Worm (Caenorhabditis elegans) whole organism, L4 larva: ENCODE measurements around the gene rpt-6.

Experiments used
- F10B5.3 ChIP-seq: sonication (generic microtip); optimal IDR thresholded peaks from 2 replicates; lab custom pipeline; 2016; ENCODE audit warnings: mild to moderate bottlenecking, missing genetic modification characterization, missing compliant biosample characterization
- Y48G9A.11 ChIP-seq: fragments of 200-800 bp; sonication (Bioruptor generic); IDR thresholded peaks from 2 replicates; pipeline ENCODE4 v1.3.6; 2022; ENCODE audit warnings: missing genetic modification reagents, missing genetic modification characterization, missing compliant biosample characterization
- Y5F2A.4 ChIP-seq: fragments of 200-800 bp; sonication (Bioruptor generic); optimal IDR thresholded peaks from 2 replicates; lab custom pipeline; 2018; ENCODE audit warnings: mild to moderate bottlenecking, missing genetic modification characterization, missing compliant biosample characterization
- Y75B8A.6 ChIP-seq: fragments of 200-800 bp; sonication (Bioruptor generic); IDR thresholded peaks from 2 replicates; pipeline ENCODE4 v1.3.6; 2022; ENCODE audit warnings: missing genetic modification reagents, missing genetic modification characterization, missing compliant biosample characterization
- ZK546.5 ChIP-seq, 2 experiments: sonication (generic microtip); optimal IDR thresholded peaks; 2 replicates each; lab custom pipeline; 2017; ENCODE audit warnings: missing biosample characterization in 2 of 2, missing genetic modification characterization in 2 of 2
- aha-1 ChIP-seq: fragments of 150-350 bp; peaks from one replicate; lab custom pipeline; 2014; ENCODE audit warnings: missing biosample characterization, missing genetic modification characterization
- ama-1 ChIP-seq: fragments of 150-350 bp; optimal IDR thresholded peaks from 2 replicates; lab custom pipeline; 2014; ENCODE audit warnings: inconsistent platforms, mixed read lengths
- attf-4 ChIP-seq: sonication (generic microtip); optimal IDR thresholded peaks from 3 replicates; lab custom pipeline; 2017; ENCODE audit warnings: missing biosample characterization, missing genetic modification characterization
- ceh-44 ChIP-seq: fragments of 200-800 bp; sonication (Bioruptor generic); IDR thresholded peaks from 2 replicates; pipeline ENCODE4 v1.3.6; 2022; ENCODE audit warnings: missing genetic modification reagents, missing genetic modification characterization, missing compliant biosample characterization
- ctbp-1 ChIP-seq: fragments of 200-800 bp; sonication (Bioruptor generic); IDR thresholded peaks from 2 replicates; pipeline ENCODE4 v1.3.6; 2022; ENCODE audit warnings: missing genetic modification reagents, missing genetic modification characterization, missing compliant biosample characterization
- daf-12 ChIP-seq: fragments of 150-350 bp; optimal IDR thresholded peaks from 2 replicates; lab custom pipeline; 2014; ENCODE audit warnings: missing biosample characterization, missing genetic modification reagents, missing genetic modification characterization
- daf-16 ChIP-seq, 3 experiments: sonication (generic microtip); optimal IDR thresholded peaks; 2 replicates each; lab custom pipeline; 2016 to 2017; ENCODE audit warnings: missing genetic modification characterization in 3 of 3, missing genetic modification reagents in 3 of 3, mild to moderate bottlenecking in 2 of 3, missing compliant biosample characterization in 2 of 3, missing biosample characterization in 1 of 3, moderate library complexity in 1 of 3
- dve-1 ChIP-seq: sonication (generic microtip); optimal IDR thresholded peaks from 2 replicates; lab custom pipeline; 2017; ENCODE audit warnings: antibody characterized with exemption, mild to moderate bottlenecking, missing genetic modification characterization, missing compliant biosample characterization; ENCODE audit not compliant: insufficient read depth
- fkh-10 ChIP-seq: fragments of 150-350 bp; optimal IDR thresholded peaks from 2 replicates; lab custom pipeline; 2014; ENCODE audit warnings: missing biosample characterization, missing genetic modification reagents, missing genetic modification characterization
- fos-1 ChIP-seq: fragments of 150-350 bp; optimal IDR thresholded peaks from 2 replicates; lab custom pipeline; 2014; ENCODE audit warnings: missing biosample characterization, missing genetic modification characterization
- hmg-1.1 ChIP-seq: fragments of 200-800 bp; sonication (Bioruptor generic); IDR thresholded peaks from 2 replicates; pipeline ENCODE4 v1.3.6; 2022; ENCODE audit warnings: missing genetic modification reagents, missing genetic modification characterization, missing compliant biosample characterization
- lim-7 ChIP-seq: fragments of 200-800 bp; sonication (Bioruptor generic); IDR thresholded peaks from 2 replicates; pipeline ENCODE4 v1.3.6; 2022; ENCODE audit warnings: missing genetic modification characterization, missing compliant biosample characterization
- lin-1 ChIP-seq: fragments of 200-800 bp; sonication (Bioruptor generic); IDR thresholded peaks from 2 replicates; pipeline ENCODE4 v1.3.6; 2022; ENCODE audit warnings: missing genetic modification reagents, missing genetic modification characterization, missing compliant biosample characterization
- lin-29 ChIP-seq: fragments of 200-800 bp; sonication (Bioruptor generic); IDR thresholded peaks from 2 replicates; pipeline ENCODE4 v1.3.6; 2022; ENCODE audit warnings: missing genetic modification reagents, missing genetic modification characterization, missing compliant biosample characterization
- lin-39 ChIP-seq: fragments of 150-350 bp; optimal IDR thresholded peaks from 2 replicates; lab custom pipeline; 2014; ENCODE audit warnings: missing biosample characterization, missing genetic modification reagents, missing genetic modification characterization
- lsy-2 ChIP-seq, 2 experiments: fragments of 150-350 bp in 1 of 2; sonication (generic microtip) in 1 of 2; optimal IDR thresholded peaks; 2 replicates each; lab custom pipeline; 2014 to 2017; ENCODE audit warnings: missing biosample characterization in 2 of 2, missing genetic modification characterization in 2 of 2
- mdt-29 ChIP-seq: fragments of 200-800 bp; sonication (Bioruptor generic); IDR thresholded peaks from 2 replicates; pipeline ENCODE4 v1.3.6; 2022; ENCODE audit warnings: missing genetic modification reagents, missing genetic modification characterization, missing compliant biosample characterization
- mes-2 ChIP-seq: sonication (generic microtip); optimal IDR thresholded peaks from 2 replicates; lab custom pipeline; 2016; ENCODE audit warnings: missing genotype, mild to moderate bottlenecking, missing genetic modification characterization, missing compliant biosample characterization; ENCODE audit not compliant: poor library complexity, severe bottlenecking
- nhr-10 ChIP-seq: fragments of 150-350 bp; optimal IDR thresholded peaks from 2 replicates; lab custom pipeline; 2014; ENCODE audit warnings: missing biosample characterization, missing genetic modification characterization
- nhr-111 ChIP-seq: fragments of 200-800 bp; sonication (Bioruptor generic); optimal IDR thresholded peaks from 2 replicates; lab custom pipeline; 2018; ENCODE audit warnings: mild to moderate bottlenecking, missing genetic modification characterization, missing compliant biosample characterization
- nhr-41 ChIP-seq: fragments of 200-800 bp; sonication (Bioruptor generic); IDR thresholded peaks from 2 replicates; pipeline ENCODE4 v1.3.6; 2022; ENCODE audit warnings: missing genetic modification reagents, missing genetic modification characterization, missing compliant biosample characterization
- nhr-76 ChIP-seq: fragments of 150-350 bp; optimal IDR thresholded peaks from 2 replicates; lab custom pipeline; 2014; ENCODE audit warnings: missing biosample characterization, missing genetic modification characterization
- nhr-77 ChIP-seq: fragments of 150-350 bp; optimal IDR thresholded peaks from 2 replicates; lab custom pipeline; 2014; ENCODE audit warnings: missing biosample characterization, missing genetic modification characterization
- rbr-2 ChIP-seq: sonication (generic microtip); optimal IDR thresholded peaks from 2 replicates; lab custom pipeline; 2016; ENCODE audit warnings: missing genotype, missing genetic modification characterization, missing compliant biosample characterization
- set-16 ChIP-seq: fragments of 200-800 bp; sonication (Bioruptor generic); IDR thresholded peaks from 2 replicates; pipeline ENCODE4 v1.3.6; 2022; ENCODE audit warnings: missing genetic modification reagents, missing genetic modification characterization, missing compliant biosample characterization
- snpc-1.2 ChIP-seq: fragments of 200-800 bp; sonication (Bioruptor generic); IDR thresholded peaks from 2 replicates; pipeline ENCODE4 v1.3.6; 2022; ENCODE audit warnings: missing genetic modification reagents, missing genetic modification characterization, missing compliant biosample characterization
- spr-1 ChIP-seq: sonication (generic microtip); optimal IDR thresholded peaks from 2 replicates; lab custom pipeline; 2016; ENCODE audit warnings: mild to moderate bottlenecking, missing genetic modification characterization, missing compliant biosample characterization
- tag-97 ChIP-seq: fragments of 200-800 bp; sonication (Bioruptor generic); IDR thresholded peaks from 2 replicates; pipeline ENCODE4 v1.3.6; 2022; ENCODE audit warnings: missing genetic modification characterization, missing compliant biosample characterization
- unc-130 ChIP-seq: sonication (generic microtip); optimal IDR thresholded peaks from 2 replicates; lab custom pipeline; 2016; ENCODE audit warnings: missing genetic modification reagents, missing genetic modification characterization, missing compliant biosample characterization
- zfp-2 ChIP-seq: sonication (generic microtip); optimal IDR thresholded peaks from 2 replicates; lab custom pipeline; 2016; ENCODE audit warnings: mild to moderate bottlenecking, missing genetic modification characterization, missing compliant biosample characterization
- zfp-3 ChIP-seq: fragments of 200-800 bp; sonication (Bioruptor generic); conservative IDR thresholded peaks from 2 replicates; pipeline ENCODE4 v1.3.6; 2022; ENCODE audit warnings: missing genetic modification reagents, missing genetic modification characterization, missing compliant biosample characterization

rpt-6 gene

ce11 chrIII:12351301-12351700 lies 19.0 kb upstream of the rpt-6 start, which contains the start of the genes pph-4.1 and Y75B8A.31 (continued):
- TF ChIP-seq mes-2 (tag; lab: Kevin White, UChicago), result peak; percentile 99
- peak; percentile 41 for TF ChIP-seq spr-1 (tag; lab: Kevin White, UChicago)
- TF ChIP-seq nhr-10 (tag; lab: Kevin White, UChicago), result no peak
- TF ChIP-seq attf-4, result no peak
- peak; percentile 95 for TF ChIP-seq unc-130 (GFP tag; lab: Kevin White, UChicago)

ce11 chrIII:12356588-12356987 lies 13.7 kb upstream of the rpt-6 start:
- peak; percentile 91 for TF ChIP-seq aha-1 (tag; lab: Kevin White, UChicago)
- TF ChIP-seq zfp-3 (GFP tag; lab: Robert Waterston, UW), result no peak

ce11 chrIII:12358461-12358860 lies 11.8 kb upstream of the rpt-6 start, which contains the start of gene Y75B8A.32:
Gene Y75B8A.32, minus strand, starts transcription at chrIII:12358561.
- TF ChIP-seq hmg-1.1 (GFP tag; lab: Robert Waterston, UW) (no peak), tag-97 (GFP tag; lab: Robert Waterston, UW) (no peak), fkh-10 (no peak), F10B5.3 (tag; lab: Kevin White, UChicago) (no peak), mdt-29 (GFP tag; lab: Robert Waterston, UW) (no peak), rbr-2 (no peak), nhr-77 (no peak)

ce11 chrIII:12359265-12359664 lies 11.0 kb upstream of the rpt-6 start, which contains the start of gene Y75B8A.34:
Gene Y75B8A.34, plus strand, starts transcription at chrIII:12359565.
- TF ChIP-seq ctbp-1 (GFP tag; lab: Robert Waterston, UW) (no peak), rbr-2 (no peak), daf-12 (no peak), nhr-111 (GFP tag; lab: Kevin White, UChicago) (no peak), set-16 (GFP tag; lab: Robert Waterston, UW) (no peak), lin-1 (GFP tag; lab: Robert Waterston, UW) (no peak), ZK546.5 (tag; optimal IDR thresholded peaks at IDR 0.05; lab: Kevin White, UChicago) (no peak), lin-39 (tag; lab: Kevin White, UChicago) (no peak), lin-29 (no peak), ceh-44 (GFP tag; lab: Robert Waterston, UW) (no peak), ama-1 (lab: Kevin White, UChicago) (no peak), Y5F2A.4 (GFP tag; lab: Kevin White, UChicago) (no peak)

- peak; percentile 79 for TF ChIP-seq Y48G9A.11 (GFP tag; lab: Robert Waterston, UW)
These were observed 7.3 kb upstream of the rpt-6 start for ce11 chrIII:12362942-12363341.

ce11 chrIII:12363545-12363944 lies 6.7 kb upstream of the rpt-6 start:
- peak; percentile 83 for TF ChIP-seq Y48G9A.11 (GFP tag; lab: Robert Waterston, UW)

DNA sequence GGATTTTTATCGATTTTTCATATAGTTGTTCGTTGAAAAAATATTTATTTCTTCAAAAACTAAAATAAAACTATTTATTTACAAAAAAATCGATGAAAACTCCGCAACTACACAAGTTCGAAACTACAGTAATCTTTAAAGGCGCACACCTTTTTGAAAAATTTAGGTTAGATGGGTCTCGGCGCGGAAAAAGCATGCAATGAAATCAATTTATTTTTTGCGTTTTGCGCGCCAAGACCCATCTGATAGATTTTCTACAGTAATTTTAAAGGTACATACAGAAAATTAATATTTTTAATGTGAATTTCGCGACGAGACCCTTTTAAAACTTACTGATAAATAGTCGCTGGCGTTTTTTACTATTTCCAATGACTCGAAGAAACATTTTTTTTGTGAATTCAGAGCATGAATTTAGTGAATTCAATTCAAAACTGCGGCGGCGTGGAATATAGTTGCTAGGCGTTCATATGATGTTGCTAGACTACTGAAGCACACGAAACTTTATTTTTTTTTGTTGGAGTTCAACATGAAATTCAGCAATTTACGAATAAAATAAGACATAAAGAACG lies 3.2 kb upstream of the rpt-6 start, which contains the start of gene Y75B8A.33:
TSS of gene Y75B8A.33 (minus strand) at position 385 of the 569 bp plus-strand sequence.
- TF ChIP-seq zfp-2 (tag; lab: Kevin White, UChicago) (no peak), lsy-2 (tag; optimal IDR thresholded peaks at IDR 0.05; lab: Kevin White, UChicago) (peak in 1 of 2 experiments; percentile 32), fos-1 (tag; lab: Kevin White, UChicago) (no peak), Y75B8A.6 (GFP tag; lab: Robert Waterston, UW) (no peak), Y48G9A.11 (GFP tag; lab: Robert Waterston, UW) (peak; percentile 38; the same call in 1 of the 2 replicates), snpc-1.2 (GFP tag; lab: Robert Waterston, UW) (no peak), ama-1 (lab: Kevin White, UChicago) (peak; percentile 4), daf-16 (GFP tag; optimal IDR thresholded peaks at IDR 0.05; lab: Kevin White, UChicago) (no peak), daf-16 (tag; optimal IDR thresholded peaks at IDR 0.05; lab: Kevin White, UChicago) (peak; percentile 19), lim-7 (GFP tag; lab: Robert Waterston, UW) (no peak), mdt-29 (GFP tag; lab: Robert Waterston, UW) (no peak), nhr-41 (no peak), aha-1 (tag; lab: Kevin White, UChicago) (peak; percentile 91), nhr-76 (tag; lab: Kevin White, UChicago) (no peak), dve-1 (tag; lab: Kevin White, UChicago) (peak; percentile 32)
